Worm (Caenorhabditis elegans) whole organism, L4/young adult: ENCODE results near the gene str-141.

Source experiments
- dao-5 ChIP-seq: sonication (generic microtip); optimal IDR thresholded peaks from 2 replicates; lab custom pipeline; 2016; ENCODE audit warnings: missing genotype, missing genetic modification characterization, moderate library complexity, missing compliant biosample characterization
- him-1 ChIP-seq: sonication (generic microtip); optimal IDR thresholded peaks from 2 replicates; lab custom pipeline; 2016; ENCODE audit warnings: missing genotype, missing genetic modification reagents, missing genetic modification characterization, missing compliant biosample characterization

- TF ChIP-seq him-1 (tag; lab: Kevin White, UChicago) (no peak), dao-5 (tag; lab: Kevin White, UChicago) (no peak)
Measured at ce11 chrV:11307781-11308180, 15.8 kb downstream of the str-141 start.
